Worm (Caenorhabditis elegans) whole organism, L4 larva: ENCODE measurements around the gene Y27F2A.10.

ENCODE experiments used
- F37D6.2 ChIP-seq: sonication (generic microtip); optimal IDR thresholded peaks from 2 replicates; lab custom pipeline; 2016; ENCODE audit warnings: mild to moderate bottlenecking, missing genetic modification characterization, missing compliant biosample characterization
- ceh-28 ChIP-seq: fragments of 150-350 bp; optimal IDR thresholded peaks from 2 replicates; lab custom pipeline; 2014; ENCODE audit warnings: missing biosample characterization, missing genetic modification reagents, missing genetic modification characterization
- lin-13 ChIP-seq: fragments of 150-350 bp; optimal IDR thresholded peaks from 2 replicates; lab custom pipeline; 2014; ENCODE audit warnings: missing biosample characterization, missing genetic modification reagents, missing genetic modification characterization
- madf-5 ChIP-seq, 2 experiments: fragments of 200-800 bp; sonication (Bioruptor generic); IDR thresholded peaks; 2 replicates each; pipeline ENCODE4 v1.3.6; 2022; ENCODE audit warnings: missing compliant biosample characterization in 2 of 2, missing genetic modification characterization in 2 of 2
- mep-1 ChIP-seq: fragments of 150-350 bp; sonication (generic microtip); optimal IDR thresholded peaks from 3 replicates; lab custom pipeline; 2014; ENCODE audit warnings: missing biosample characterization, missing genetic modification characterization
- nhr-41 ChIP-seq: fragments of 200-800 bp; sonication (Bioruptor generic); IDR thresholded peaks from 2 replicates; pipeline ENCODE4 v1.3.6; 2022; ENCODE audit warnings: missing genetic modification reagents, missing genetic modification characterization, missing compliant biosample characterization
- nhr-77 ChIP-seq: fragments of 150-350 bp; optimal IDR thresholded peaks from 2 replicates; lab custom pipeline; 2014; ENCODE audit warnings: missing biosample characterization, missing genetic modification characterization
- snpc-4 ChIP-seq: fragments of 150-350 bp; optimal IDR thresholded peaks from 2 replicates; lab custom pipeline; 2014; ENCODE audit warnings: missing biosample characterization, missing genetic modification characterization

DNA sequence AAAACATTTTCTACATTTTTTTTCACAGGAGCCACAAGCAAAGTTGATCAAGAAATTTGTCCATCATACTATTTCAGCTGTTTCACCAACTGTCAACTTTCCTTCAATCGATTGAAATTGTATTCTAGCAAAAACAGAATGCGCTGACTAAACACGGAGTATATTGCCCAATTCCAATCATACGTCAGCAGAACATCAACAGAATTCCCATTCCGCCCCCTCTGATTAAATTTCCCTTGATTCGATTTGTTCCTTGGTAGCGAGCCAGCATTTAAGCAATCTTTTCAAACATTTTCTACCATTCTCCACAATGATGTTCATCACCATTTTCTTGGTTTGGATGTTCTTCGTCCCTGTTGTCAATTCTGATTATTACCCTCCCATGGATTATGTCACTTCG, 26.2 kb downstream of the Y27F2A.10 start, which contains the start of gene T10D4.15:
- TF ChIP-seq F37D6.2 (tag; lab: Kevin White, UChicago), result no peak
- TF ChIP-seq madf-5 (GFP tag; IDR thresholded peaks at IDR 0.05; lab: Robert Waterston, UW), result no peak
- TF ChIP-seq lin-13 (GFP tag; lab: Kevin White, UChicago), result no peak
- no peak for TF ChIP-seq ceh-28 (tag; lab: Kevin White, UChicago)
- no peak for TF ChIP-seq nhr-77 (tag; lab: Kevin White, UChicago)
- no peak for TF ChIP-seq snpc-4 (tag; lab: Kevin White, UChicago)
- no peak for TF ChIP-seq mep-1
- no peak for TF ChIP-seq nhr-41 (GFP tag; lab: Robert Waterston, UW)
